Worm (Caenorhabditis elegans) whole organism, L4 larva: Measurements from ENCODE around the gene F58A4.2.

Experiments used
- F10B5.3 ChIP-seq: sonication (generic microtip); optimal IDR thresholded peaks from 2 replicates; lab custom pipeline; 2016; ENCODE audit warnings: mild to moderate bottlenecking, missing genetic modification characterization, missing compliant biosample characterization
- ceh-28 ChIP-seq: fragments of 150-350 bp; optimal IDR thresholded peaks from 2 replicates; lab custom pipeline; 2014; ENCODE audit warnings: missing biosample characterization, missing genetic modification reagents, missing genetic modification characterization
- lin-1 ChIP-seq: fragments of 200-800 bp; sonication (Bioruptor generic); IDR thresholded peaks from 2 replicates; pipeline ENCODE4 v1.3.6; 2022; ENCODE audit warnings: missing genetic modification reagents, missing genetic modification characterization, missing compliant biosample characterization
- mdl-1 ChIP-seq, 2 experiments: fragments of 150-350 bp in 1 of 2; sonication (generic microtip) in 1 of 2; optimal IDR thresholded peaks; 2 replicates each; lab custom pipeline; 2014 to 2017; ENCODE audit warnings: missing biosample characterization in 2 of 2, missing genetic modification characterization in 2 of 2
- nhr-25 ChIP-seq: sonication (generic microtip); optimal IDR thresholded peaks from 2 replicates; lab custom pipeline; 2017; ENCODE audit warnings: missing genetic modification characterization, mild to moderate bottlenecking, missing compliant biosample characterization, antibody characterized with exemption, moderate library complexity, borderline replicate concordance; ENCODE audit not compliant: insufficient read depth
- saeg-2 ChIP-seq: fragments of 200-800 bp; sonication (Bioruptor generic); IDR thresholded peaks from 2 replicates; pipeline ENCODE4 v1.3.6; 2022; ENCODE audit warnings: missing genetic modification reagents, missing genetic modification characterization, missing compliant biosample characterization

DNA sequence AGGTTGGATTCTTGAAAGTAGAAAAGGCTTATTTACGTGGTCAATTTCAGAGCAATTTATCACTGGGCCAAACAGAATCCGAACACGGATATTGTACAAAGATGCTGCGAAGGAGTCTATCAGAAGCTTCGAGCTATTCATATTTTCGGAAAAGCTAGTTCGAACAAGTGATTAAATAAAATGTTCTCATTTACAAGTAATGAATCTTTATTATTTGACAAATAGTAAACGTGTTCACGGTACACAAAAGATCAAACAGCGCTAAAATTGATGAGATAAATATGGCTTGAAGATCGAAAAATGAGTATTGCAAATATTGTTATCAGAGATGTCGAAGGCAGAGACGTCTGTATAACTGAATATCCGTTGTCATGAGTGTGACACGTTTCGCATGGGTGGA, 14.6 kb upstream of the F58A4.2 start:
- TF ChIP-seq lin-1 = no peak
- no peak for TF ChIP-seq ceh-28 (tag; lab: Kevin White, UChicago)
- no peak for TF ChIP-seq mdl-1 (tag; optimal IDR thresholded peaks at IDR 0.05; lab: Kevin White, UChicago)
- TF ChIP-seq saeg-2 (GFP tag; lab: Robert Waterston, UW) = no peak
- no peak for TF ChIP-seq nhr-25 (tag; lab: Kevin White, UChicago)
- no peak for TF ChIP-seq F10B5.3 (tag; lab: Kevin White, UChicago)
